Worm (Caenorhabditis elegans): ENCODE results near the gene Y73B6BL.289.

Y73B6BL.289 gene

DNA sequence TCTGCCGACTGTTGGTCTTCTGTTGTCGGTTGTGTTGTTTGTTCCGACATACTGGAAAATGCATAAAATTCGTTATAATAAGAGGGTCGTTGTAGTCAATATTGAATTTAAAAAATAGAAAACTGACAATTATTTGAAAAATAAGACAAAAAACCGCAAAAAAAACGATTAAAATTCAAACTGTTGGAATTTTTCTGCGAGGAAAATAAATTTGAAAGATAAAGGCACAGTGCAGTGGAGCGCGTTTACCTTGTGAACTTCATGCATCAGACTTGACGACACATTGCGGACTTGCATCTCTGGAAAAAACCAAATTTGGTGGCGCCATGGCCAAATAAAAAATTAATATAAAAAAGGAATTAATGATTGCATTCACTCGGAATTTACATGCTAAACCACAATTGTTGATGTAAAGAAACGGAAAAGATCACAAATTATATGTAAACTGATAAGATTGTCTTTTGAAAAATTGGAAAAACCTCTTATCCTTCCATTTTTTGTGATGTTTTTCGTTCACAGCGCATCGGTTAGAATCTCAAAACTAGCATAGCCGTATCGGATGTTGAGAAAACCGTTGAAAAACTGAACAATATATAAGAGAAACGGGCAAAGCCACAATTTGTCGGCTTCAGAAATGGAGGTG, 29.3 kb downstream of the Y73B6BL.289 start, which contains the start of the genes hrpf-2 and bli-6 (continued):
- TF ChIP-seq lin-29 (GFP tag; IDR thresholded peaks at IDR 0.05), result 0 out of 2 replicates have a peak, but pooled peaks have one; percentile 20
- peak; percentile 43 for TF ChIP-seq aha-1 (tag)
- TF ChIP-seq hlh-30 (tag; optimal IDR thresholded peaks at IDR 0.05; ENCODE audit: insufficient read depth), result peak; percentile 28

DNA sequence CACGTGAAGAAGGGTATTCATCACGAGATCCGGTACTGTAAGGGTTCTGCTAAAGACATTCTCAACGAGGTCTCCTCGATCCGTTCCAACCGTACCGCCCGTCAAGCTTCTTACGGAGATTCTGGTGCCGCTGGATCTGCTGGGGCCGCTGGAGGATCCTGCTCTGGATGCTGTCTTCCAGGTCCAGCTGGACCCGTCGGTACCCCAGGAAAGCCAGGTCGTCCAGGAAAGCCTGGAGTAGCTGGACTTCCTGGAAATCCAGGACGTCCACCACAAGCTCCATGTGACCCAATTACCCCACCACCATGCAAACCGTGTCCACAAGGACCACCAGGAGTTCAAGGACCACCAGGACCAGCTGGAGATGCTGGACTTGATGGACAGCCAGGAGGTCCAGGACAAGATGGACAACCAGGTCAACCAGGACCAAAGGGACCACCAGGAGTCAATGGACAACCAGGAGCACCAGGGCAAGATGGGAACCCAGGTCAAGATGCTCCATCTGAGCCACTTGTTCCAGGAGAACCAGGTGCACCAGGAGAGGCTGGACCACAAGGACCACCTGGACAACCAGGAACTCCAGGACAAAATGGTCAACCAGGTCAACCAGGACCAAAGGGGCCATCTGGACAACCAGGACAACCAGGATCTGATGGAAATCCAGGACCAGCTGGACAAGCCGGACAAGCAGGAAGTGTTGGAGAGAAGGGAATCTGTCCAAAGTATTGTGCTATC, 30.2 kb downstream of the Y73B6BL.289 start:
- TF ChIP-seq daf-19 (GFP tag; conservative IDR thresholded peaks at IDR 0.05) (no peak), hif-1 (tag; optimal IDR thresholded peaks at IDR 0.05) (no peak), daf-16 (GFP tag; optimal IDR thresholded peaks at IDR 0.05) (no peak), daf-16 (tag; optimal IDR thresholded peaks at IDR 0.05) (no peak), fos-1 (tag; optimal IDR thresholded peaks at IDR 0.05) (no peak), zfp-3 (GFP tag; conservative IDR thresholded peaks at IDR 0.05) (no peak), nhr-11 (tag; optimal IDR thresholded peaks at IDR 0.05) (no peak), nhr-237 (tag; optimal IDR thresholded peaks at IDR 0.05) (no peak), set-16 (GFP tag; IDR thresholded peaks at IDR 0.05) (peak; percentile 94), mxl-3 (GFP tag; optimal IDR thresholded peaks at IDR 0.05) (no peak), sdz-12 (GFP tag; optimal IDR thresholded peaks at IDR 0.05) (peak; percentile 78), mdl-1 (tag; optimal IDR thresholded peaks at IDR 0.05) (no peak), ceh-44 (GFP tag; IDR thresholded peaks at IDR 0.05) (no peak), nhr-25 (tag; optimal IDR thresholded peaks at IDR 0.05; ENCODE audit: borderline replicate concordance, insufficient read depth) (no peak), F44E2.7 (GFP tag; IDR thresholded peaks at IDR 0.05) (no peak), nhr-10 (tag; optimal IDR thresholded peaks at IDR 0.05) (no peak), egl-27 (tag; optimal IDR thresholded peaks at IDR 0.05) (no peak), dve-1 (tag; optimal IDR thresholded peaks at IDR 0.05; ENCODE audit: insufficient read depth) (no peak), nhr-48 (tag; optimal IDR thresholded peaks at IDR 0.05) (no peak), hmg-1.1 (GFP tag; IDR thresholded peaks at IDR 0.05) (0 out of 2 replicates have a peak, but pooled peaks have one; percentile 31), aha-1 (tag) (peak; percentile 94), nhr-41 (GFP tag; IDR thresholded peaks at IDR 0.05) (no peak), ceh-62 (tag; optimal IDR thresholded peaks at IDR 0.05) (no peak), dmd-8 (GFP tag; IDR thresholded peaks at IDR 0.05) (0 out of 2 replicates have a peak, but pooled peaks have one; percentile 22), nhr-6 (tag; optimal IDR thresholded peaks at IDR 0.05) (no peak), lin-15B (tag; optimal IDR thresholded peaks at IDR 0.05) (no peak), zip-11 (GFP tag; IDR thresholded peaks at IDR 0.05) (no peak), gei-8 (GFP tag; optimal IDR thresholded peaks at IDR 0.05) (no peak), daf-8 (GFP tag; IDR thresholded peaks at IDR 0.05) (no peak), aly-2 (tag; optimal IDR thresholded peaks at IDR 0.05) (no peak), lin-29 (GFP tag; IDR thresholded peaks at IDR 0.05) (peak; percentile 25; the same call in 1 of the 2 replicates), lim-7 (GFP tag; IDR thresholded peaks at IDR 0.05) (no peak), madf-9 (GFP tag; conservative IDR thresholded peaks at IDR 0.05) (no peak), snpc-4 (tag; optimal IDR thresholded peaks at IDR 0.05) (no peak), spr-1 (tag; optimal IDR thresholded peaks at IDR 0.05) (peak; percentile 9), nhr-111 (GFP tag; optimal IDR thresholded peaks at IDR 0.05) (no peak), nhr-102 (tag; optimal IDR thresholded peaks at IDR 0.05) (no peak)

All from whole organism, L4 larva.